Worm (Caenorhabditis elegans): ENCODE measurements around the gene nhr-37.

nhr-37 gene

ce11 chrV:6665751-6666150 lies 43.8 kb downstream of the nhr-37 start, which contains the start of gene pmp-5:
Gene pmp-5, minus strand, starts transcription at chrV:6665813.
- TF ChIP-seq nhr-237 (tag; optimal IDR thresholded peaks at IDR 0.05) = no peak
- no peak for TF ChIP-seq hlh-1 (tag; optimal IDR thresholded peaks at IDR 0.05)
- no peak for TF ChIP-seq lin-32 (GFP tag; optimal IDR thresholded peaks at IDR 0.05)
- TF ChIP-seq lin-13 (tag; optimal IDR thresholded peaks at IDR 0.05) = no peak
- no peak for TF ChIP-seq unc-120 (tag; optimal IDR thresholded peaks at IDR 0.05; ENCODE audit: poor library complexity, severe bottlenecking)
- TF ChIP-seq mls-2 (tag; optimal IDR thresholded peaks at IDR 0.05) = no peak
- no peak for TF ChIP-seq unc-62 (GFP tag; optimal IDR thresholded peaks at IDR 0.05)
- no peak for TF ChIP-seq ceh-43 (GFP tag; optimal IDR thresholded peaks at IDR 0.05)
- TF ChIP-seq mep-1 (tag; optimal IDR thresholded peaks at IDR 0.05) = no peak
- TF ChIP-seq pha-4 (tag; optimal IDR thresholded peaks at IDR 0.05) = no peak
- no peak for TF ChIP-seq zip-8 (tag; optimal IDR thresholded peaks at IDR 0.05)
- no peak for TF ChIP-seq sem-2 (GFP tag; optimal IDR thresholded peaks at IDR 0.05)
- no peak for TF ChIP-seq mab-5 (tag; optimal IDR thresholded peaks at IDR 0.05)
- no peak for TF ChIP-seq nhr-76 (tag; optimal IDR thresholded peaks at IDR 0.05)
- TF ChIP-seq drap-1 (GFP tag; optimal IDR thresholded peaks at IDR 0.05) = no peak
- no peak for TF ChIP-seq elt-3 (tag; optimal IDR thresholded peaks at IDR 0.05)
- TF ChIP-seq cnd-1 (tag; optimal IDR thresholded peaks at IDR 0.05) = no peak

- TF ChIP-seq M03D4.4 (tag; optimal IDR thresholded peaks at IDR 0.05) = no peak
- no peak for TF ChIP-seq nhr-2 (tag; optimal IDR thresholded peaks at IDR 0.05)
- TF ChIP-seq zip-8 (tag; optimal IDR thresholded peaks at IDR 0.05) = no peak
- no peak for TF ChIP-seq cnd-1 (tag; optimal IDR thresholded peaks at IDR 0.05)
- no peak for TF ChIP-seq snpc-4 (tag; optimal IDR thresholded peaks at IDR 0.05)
- TF ChIP-seq lin-13 (tag; optimal IDR thresholded peaks at IDR 0.05) = no peak
- TF ChIP-seq elt-3 (tag; optimal IDR thresholded peaks at IDR 0.05) = no peak
- no peak for TF ChIP-seq unc-62 (GFP tag; optimal IDR thresholded peaks at IDR 0.05)
- no peak for TF ChIP-seq lin-32 (GFP tag; optimal IDR thresholded peaks at IDR 0.05)
- no peak for TF ChIP-seq ceh-83 (GFP tag; optimal IDR thresholded peaks at IDR 0.05)
- no peak for TF ChIP-seq ztf-11 (tag; optimal IDR thresholded peaks at IDR 0.05)
- no peak for TF ChIP-seq flh-1 (GFP tag; optimal IDR thresholded peaks at IDR 0.05)
- no peak for TF ChIP-seq nhr-28 (tag; optimal IDR thresholded peaks at IDR 0.05)
- TF ChIP-seq sem-2 (GFP tag; optimal IDR thresholded peaks at IDR 0.05) = no peak
- no peak for TF ChIP-seq hlh-1 (tag; optimal IDR thresholded peaks at IDR 0.05)
- TF ChIP-seq tbx-8 (GFP tag; optimal IDR thresholded peaks at IDR 0.05) = no peak
These were observed 44.6 kb downstream of the nhr-37 start for ce11 chrV:6666557-6666956.

ce11 chrV:6668741-6669140 lies 46.7 kb downstream of the nhr-37 start, which contains the start of gene str-180:
Gene str-180, minus strand, starts transcription at chrV:6668841.
- no peak for TF ChIP-seq hlh-1 (tag; optimal IDR thresholded peaks at IDR 0.05)
- TF ChIP-seq unc-120 (tag; optimal IDR thresholded peaks at IDR 0.05; ENCODE audit: poor library complexity, severe bottlenecking) = no peak
- no peak for TF ChIP-seq unc-39 (tag; optimal IDR thresholded peaks at IDR 0.05)
- TF ChIP-seq mls-2 (tag; optimal IDR thresholded peaks at IDR 0.05) = no peak
- no peak for TF ChIP-seq unc-62 (GFP tag; optimal IDR thresholded peaks at IDR 0.05)
- no peak for TF ChIP-seq tbx-8 (GFP tag; optimal IDR thresholded peaks at IDR 0.05)
- TF ChIP-seq nhr-76 (tag; optimal IDR thresholded peaks at IDR 0.05) = no peak
- TF ChIP-seq nhr-12 (tag; optimal IDR thresholded peaks at IDR 0.05) = no peak
- TF ChIP-seq elt-1 (tag; optimal IDR thresholded peaks at IDR 0.05; ENCODE audit: borderline replicate concordance, insufficient read depth) = no peak
- no peak for TF ChIP-seq mep-1 (tag; optimal IDR thresholded peaks at IDR 0.05)
- TF ChIP-seq elt-3 (tag; optimal IDR thresholded peaks at IDR 0.05) = no peak
- TF ChIP-seq ztf-11 (tag; optimal IDR thresholded peaks at IDR 0.05) = no peak
- TF ChIP-seq drap-1 (GFP tag; optimal IDR thresholded peaks at IDR 0.05) = no peak
- TF ChIP-seq nhr-237 (tag; optimal IDR thresholded peaks at IDR 0.05) = no peak
- no peak for TF ChIP-seq ceh-43 (GFP tag; optimal IDR thresholded peaks at IDR 0.05)
- TF ChIP-seq cnd-1 (tag; optimal IDR thresholded peaks at IDR 0.05) = no peak
- TF ChIP-seq M03D4.4 (tag; optimal IDR thresholded peaks at IDR 0.05) = no peak
- TF ChIP-seq nhr-28 (tag; optimal IDR thresholded peaks at IDR 0.05) = no peak
- TF ChIP-seq pha-4 (tag; optimal IDR thresholded peaks at IDR 0.05) = no peak

DNA sequence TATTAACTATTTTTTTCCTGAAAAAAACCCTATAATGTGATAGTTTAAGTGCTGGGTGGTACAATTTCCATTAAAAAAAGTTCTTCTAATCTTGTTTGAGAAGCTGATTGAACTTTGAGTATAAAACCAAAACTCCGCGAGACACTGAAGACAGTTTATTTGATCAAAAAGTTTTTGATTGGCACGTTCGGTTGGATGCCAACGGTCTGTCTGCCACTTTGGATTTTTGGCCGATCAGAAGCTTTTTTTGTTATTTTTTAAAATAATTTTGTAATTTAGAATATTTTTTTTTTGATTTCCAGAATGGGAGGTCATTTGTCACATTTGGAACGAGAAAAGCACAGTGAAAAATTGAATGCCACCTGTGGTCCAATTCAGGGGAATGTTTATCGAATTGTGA lies 47.5 kb downstream of the nhr-37 start, which contains the start of gene cest-28:
TSS of gene cest-28 (plus strand) at position 301 of the 400 bp plus-strand sequence.
- TF ChIP-seq mab-5 (tag; optimal IDR thresholded peaks at IDR 0.05) (no peak), nhr-28 (tag; optimal IDR thresholded peaks at IDR 0.05) (no peak), unc-39 (tag; optimal IDR thresholded peaks at IDR 0.05) (no peak), nhr-12 (tag; optimal IDR thresholded peaks at IDR 0.05) (no peak), mep-1 (tag; optimal IDR thresholded peaks at IDR 0.05) (no peak), ceh-43 (GFP tag; optimal IDR thresholded peaks at IDR 0.05) (no peak), lin-32 (GFP tag; optimal IDR thresholded peaks at IDR 0.05) (no peak), ceh-39 (tag; optimal IDR thresholded peaks at IDR 0.05) (no peak), sem-2 (GFP tag; optimal IDR thresholded peaks at IDR 0.05) (no peak), elt-1 (tag; optimal IDR thresholded peaks at IDR 0.05; ENCODE audit: borderline replicate concordance, insufficient read depth) (no peak), lsy-2 (tag; optimal IDR thresholded peaks at IDR 0.05) (no peak), unc-62 (GFP tag; optimal IDR thresholded peaks at IDR 0.05) (no peak), mls-2 (tag; optimal IDR thresholded peaks at IDR 0.05) (no peak), unc-120 (tag; optimal IDR thresholded peaks at IDR 0.05; ENCODE audit: poor library complexity, severe bottlenecking) (no peak), ham-2 (GFP tag; optimal IDR thresholded peaks at IDR 0.05) (no peak)

All from whole organism, mixed stage, embryonic.